Worm (Caenorhabditis elegans) whole organism, young adult: ENCODE measurements around the gene tiar-2.
"Not testable (repeated sequence)": the region's sequence is repeated elsewhere in the genome, so short reads cannot be mapped to it uniquely, and the experiment has no call there.

Experiments
- B0035.1 ChIP-seq: sonication (generic microtip); optimal IDR thresholded peaks from 2 replicates; lab custom pipeline; 2016; ENCODE audit warnings: missing genetic modification characterization, mild to moderate bottlenecking, missing compliant biosample characterization, missing genotype, missing genetic modification reagents
- B0336.3 ChIP-seq: fragments of 200-800 bp; sonication (Bioruptor generic); IDR thresholded peaks from 2 replicates; pipeline ENCODE4 v1.3.6; 2022; ENCODE audit warnings: missing genetic modification characterization, missing compliant biosample characterization
- C17E4.6 ChIP-seq: fragments of 200-800 bp; sonication (Bioruptor generic); IDR thresholded peaks from 2 replicates; pipeline ENCODE4 v1.3.6; 2022; ENCODE audit warnings: missing genetic modification reagents, missing genetic modification characterization, missing compliant biosample characterization
- D2030.7 ChIP-seq: fragments of 200-800 bp; sonication (Bioruptor generic); IDR thresholded peaks from 2 replicates; pipeline ENCODE4 v1.3.6; 2022; ENCODE audit warnings: missing genetic modification reagents, missing genetic modification characterization, missing compliant biosample characterization
- F33H1.4 ChIP-seq: fragments of 200-800 bp; sonication (Bioruptor generic); IDR thresholded peaks from 2 replicates; pipeline ENCODE4 v1.3.6; 2022; ENCODE audit warnings: missing genetic modification reagents, missing genetic modification characterization, missing compliant biosample characterization
- F37B4.10 ChIP-seq: fragments of 200-800 bp; sonication (Bioruptor generic); IDR thresholded peaks from 2 replicates; pipeline ENCODE4 v1.3.6; 2022; ENCODE audit warnings: missing genetic modification characterization, missing compliant biosample characterization
- F39B2.1 ChIP-seq: fragments of 200-800 bp; sonication (Bioruptor generic); IDR thresholded peaks from 2 replicates; pipeline ENCODE4 v1.3.6; 2022; ENCODE audit warnings: missing genetic modification reagents, missing genetic modification characterization, missing compliant biosample characterization
- F49E8.2 ChIP-seq: sonication (generic microtip); optimal IDR thresholded peaks from 3 replicates; lab custom pipeline; 2017; ENCODE audit warnings: missing genetic modification characterization, mild to moderate bottlenecking, missing compliant biosample characterization, antibody characterized with exemption, moderate library complexity; ENCODE audit not compliant: insufficient read depth
- F52B5.7 ChIP-seq: sonication (generic microtip); optimal IDR thresholded peaks from 2 replicates; lab custom pipeline; 2016; ENCODE audit warnings: mild to moderate bottlenecking, missing genetic modification characterization, missing compliant biosample characterization
- F57C9.4 ChIP-seq: sonication (generic microtip); optimal IDR thresholded peaks from 2 replicates; lab custom pipeline; 2017; ENCODE audit warnings: mild to moderate bottlenecking, missing genetic modification characterization, missing compliant biosample characterization
- Y53G8AR.9 ChIP-seq: fragments of 200-800 bp; sonication (Bioruptor generic); conservative IDR thresholded peaks from 2 replicates; pipeline ENCODE4 v1.3.6; 2022; ENCODE audit warnings: missing genetic modification reagents, missing genetic modification characterization, missing compliant biosample characterization
- Y79H2A.3 ChIP-seq: fragments of 200-800 bp; sonication (Bioruptor generic); conservative IDR thresholded peaks from 2 replicates; pipeline ENCODE4 v1.3.6; 2022; ENCODE audit warnings: missing genetic modification reagents, missing genetic modification characterization, missing compliant biosample characterization
- Y95B8A.8 ChIP-seq: fragments of 200-800 bp; sonication (Bioruptor generic); IDR thresholded peaks from 2 replicates; pipeline ENCODE4 v1.3.6; 2022; ENCODE audit warnings: missing genetic modification reagents, missing genetic modification characterization, missing compliant biosample characterization
- aptf-2 ChIP-seq: fragments of 200-800 bp; sonication (Bioruptor generic); conservative IDR thresholded peaks from 2 replicates; pipeline ENCODE4 v1.3.6; 2022; ENCODE audit warnings: missing genetic modification reagents, missing genetic modification characterization, missing compliant biosample characterization
- attf-3 ChIP-seq: fragments of 200-800 bp; sonication (Bioruptor generic); conservative IDR thresholded peaks from 2 replicates; pipeline ENCODE4 v1.3.6; 2022; ENCODE audit warnings: missing genetic modification reagents, missing genetic modification characterization, missing compliant biosample characterization
- cebp-1 ChIP-seq, 2 experiments: fragments of 200-800 bp in 1 of 2; sonication (Bioruptor generic) in 1 of 2; sonication (generic microtip) in 1 of 2; IDR thresholded peaks in 1 of 2; optimal IDR thresholded peaks in 1 of 2; 2 replicates each; pipeline versions ENCODE4 v1.3.6 to Lab custom; 2017 to 2022; ENCODE audit warnings: missing compliant biosample characterization in 2 of 2, missing genetic modification characterization in 2 of 2, mild to moderate bottlenecking in 1 of 2, missing genetic modification reagents in 1 of 2, moderate library complexity in 1 of 2
- ceh-100 ChIP-seq: fragments of 200-800 bp; sonication (Bioruptor generic); IDR thresholded peaks from 2 replicates; pipeline ENCODE4 v1.3.6; 2022; ENCODE audit warnings: missing genetic modification reagents, missing genetic modification characterization, missing compliant biosample characterization
- ceh-91 ChIP-seq: fragments of 200-800 bp; sonication (Bioruptor generic); IDR thresholded peaks from 2 replicates; pipeline ENCODE4 v1.3.6; 2022; ENCODE audit warnings: missing genetic modification reagents, missing genetic modification characterization, missing compliant biosample characterization
- chd-7 ChIP-seq: sonication (generic microtip); optimal IDR thresholded peaks from 2 replicates; lab custom pipeline; 2016; ENCODE audit warnings: mild to moderate bottlenecking, missing genetic modification characterization, moderate library complexity, missing compliant biosample characterization
- dox-1 ChIP-seq: fragments of 200-800 bp; sonication (Bioruptor generic); IDR thresholded peaks from 2 replicates; pipeline ENCODE4 v1.3.6; 2022; ENCODE audit warnings: missing genetic modification reagents, missing genetic modification characterization, missing compliant biosample characterization
- efl-1 ChIP-seq: fragments of 150-350 bp; optimal IDR thresholded peaks from 2 replicates; lab custom pipeline; 2014; ENCODE audit warnings: missing biosample characterization, missing genetic modification reagents, missing genetic modification characterization
- egrh-3 ChIP-seq: fragments of 200-800 bp; sonication (Bioruptor generic); IDR thresholded peaks from 2 replicates; pipeline ENCODE4 v1.3.6; 2022; ENCODE audit warnings: missing genetic modification reagents, missing genetic modification characterization, missing compliant biosample characterization
- ekl-4 ChIP-seq: fragments of 200-800 bp; sonication (Bioruptor generic); IDR thresholded peaks from 2 replicates; pipeline ENCODE4 v1.3.6; 2022; ENCODE audit warnings: missing genetic modification reagents, missing genetic modification characterization, missing compliant biosample characterization
- him-1 ChIP-seq: sonication (generic microtip); optimal IDR thresholded peaks from 2 replicates; lab custom pipeline; 2016; ENCODE audit warnings: missing genotype, missing genetic modification reagents, missing genetic modification characterization, missing compliant biosample characterization
- hmg-1.2 ChIP-seq: fragments of 200-800 bp; sonication (Bioruptor generic); IDR thresholded peaks from 2 replicates; pipeline ENCODE4 v1.3.6; 2022; ENCODE audit warnings: missing genetic modification reagents, missing genetic modification characterization, missing compliant biosample characterization
- hmg-20 ChIP-seq: fragments of 200-800 bp; sonication (Bioruptor generic); IDR thresholded peaks from 2 replicates; pipeline ENCODE4 v1.3.6; 2022; ENCODE audit warnings: missing genetic modification reagents, missing genetic modification characterization, missing compliant biosample characterization
- lag-1 ChIP-seq: fragments of 200-800 bp; sonication (Bioruptor generic); IDR thresholded peaks from 2 replicates; pipeline ENCODE4 v1.3.6; 2022; ENCODE audit warnings: missing genetic modification reagents, missing genetic modification characterization, missing compliant biosample characterization
- lin-26 ChIP-seq: fragments of 200-800 bp; sonication (Bioruptor generic); IDR thresholded peaks from 2 replicates; pipeline ENCODE4 v1.3.6; 2022; ENCODE audit warnings: missing genetic modification reagents, missing genetic modification characterization, missing compliant biosample characterization
- lin-40 ChIP-seq: sonication (generic microtip); optimal IDR thresholded peaks from 2 replicates; lab custom pipeline; 2016; ENCODE audit warnings: missing genetic modification characterization, mild to moderate bottlenecking, missing compliant biosample characterization, missing genotype, missing genetic modification reagents
- lin-54 ChIP-seq: fragments of 200-800 bp; sonication (Bioruptor generic); optimal IDR thresholded peaks from 2 replicates; lab custom pipeline; 2018; ENCODE audit warnings: mild to moderate bottlenecking, missing genetic modification characterization, missing compliant biosample characterization
- lir-1 ChIP-seq: fragments of 200-800 bp; sonication (Bioruptor generic); conservative IDR thresholded peaks from 2 replicates; pipeline ENCODE4 v1.3.6; 2022; ENCODE audit warnings: missing genetic modification reagents, missing genetic modification characterization, missing compliant biosample characterization
- lsl-1 ChIP-seq: fragments of 200-800 bp; sonication (Bioruptor generic); optimal IDR thresholded peaks from 2 replicates; lab custom pipeline; 2018; ENCODE audit warnings: mild to moderate bottlenecking, missing genetic modification characterization, moderate library complexity, missing compliant biosample characterization
- madf-3 ChIP-seq: fragments of 200-800 bp; sonication (Bioruptor generic); IDR thresholded peaks from 2 replicates; pipeline ENCODE4 v1.3.6; 2022; ENCODE audit warnings: missing genetic modification reagents, missing genetic modification characterization, missing compliant biosample characterization
- madf-6 ChIP-seq: fragments of 200-800 bp; sonication (Bioruptor generic); IDR thresholded peaks from 2 replicates; pipeline ENCODE4 v1.3.6; 2022; ENCODE audit warnings: missing genetic modification reagents, missing genetic modification characterization, missing compliant biosample characterization
- mcd-1 ChIP-seq: fragments of 200-800 bp; sonication (Bioruptor generic); IDR thresholded peaks from 2 replicates; pipeline ENCODE4 v1.3.6; 2022; ENCODE audit warnings: missing genetic modification reagents, missing genetic modification characterization, missing compliant biosample characterization
- pbrm-1 ChIP-seq: fragments of 200-800 bp; sonication (Bioruptor generic); IDR thresholded peaks from 2 replicates; pipeline ENCODE4 v1.3.6; 2022; ENCODE audit warnings: missing genetic modification reagents, missing genetic modification characterization, missing compliant biosample characterization
- snpc-1.1 ChIP-seq: sonication (generic microtip); optimal IDR thresholded peaks from 2 replicates; lab custom pipeline; 2017; ENCODE audit warnings: missing genetic modification characterization, mild to moderate bottlenecking, missing compliant biosample characterization, antibody characterized with exemption, moderate library complexity, missing genotype, missing genetic modification reagents; ENCODE audit not compliant: insufficient read depth
- snpc-3.4 ChIP-seq: sonication (generic microtip); optimal IDR thresholded peaks from 2 replicates; lab custom pipeline; 2017; ENCODE audit warnings: missing genetic modification characterization, mild to moderate bottlenecking, missing compliant biosample characterization, antibody characterized with exemption, moderate library complexity, missing genotype, missing genetic modification reagents
- snpc-4 ChIP-seq, 5 experiments: fragments of 150-350 bp in 1 of 5; sonication (generic microtip) in 4 of 5; optimal IDR thresholded peaks; 2 replicates each; lab custom pipeline; 2014 to 2018; ENCODE audit warnings: missing genetic modification characterization in 5 of 5, missing biosample characterization in 3 of 5, antibody characterized with exemption in 2 of 5, mild to moderate bottlenecking in 2 of 5, missing compliant biosample characterization in 2 of 5, missing genotype in 2 of 5, moderate library complexity in 2 of 5, missing genetic modification reagents in 1 of 5
- tbp1 ChIP-seq: fragments of 200-800 bp; sonication (Bioruptor generic); optimal IDR thresholded peaks from 2 replicates; lab custom pipeline; 2018; ENCODE audit warnings: mild to moderate bottlenecking, missing genetic modification characterization, missing compliant biosample characterization
- xnd-1 ChIP-seq: sonication (generic microtip); optimal IDR thresholded peaks from 2 replicates; lab custom pipeline; 2016; ENCODE audit warnings: missing genotype, missing genetic modification reagents, missing genetic modification characterization, missing compliant biosample characterization
- zfh-2 ChIP-seq: fragments of 200-800 bp; sonication (Bioruptor generic); conservative IDR thresholded peaks from 2 replicates; pipeline ENCODE4 v1.3.6; 2022; ENCODE audit warnings: missing genetic modification reagents, missing genetic modification characterization, missing compliant biosample characterization
- ztf-28 ChIP-seq: fragments of 200-800 bp; sonication (Bioruptor generic); IDR thresholded peaks from 2 replicates; pipeline ENCODE4 v1.3.6; 2022; ENCODE audit warnings: missing genetic modification reagents, missing genetic modification characterization, missing compliant biosample characterization

tiar-2 gene

ce11 chrII:12776379-12776778 lies 7.9 kb downstream of the tiar-2 start, which contains the start of gene Y46G5A.34:
Y46G5A.34 (plus strand) TSS chrII:12776679.
- no peak for TF ChIP-seq F52B5.7
- TF ChIP-seq efl-1 (GFP tag; lab: Kevin White, UChicago): no peak
- TF ChIP-seq B0035.1 (tag; lab: Kevin White, UChicago): no peak
- no peak for TF ChIP-seq F39B2.1
- no peak for TF ChIP-seq F37B4.10 (GFP tag; lab: Robert Waterston, UW)
- no peak for TF ChIP-seq F57C9.4
- TF ChIP-seq lir-1 (GFP tag; lab: Robert Waterston, UW): no peak
- TF ChIP-seq lin-40 (tag; lab: Kevin White, UChicago): no peak

- TF ChIP-seq Y53G8AR.9 (GFP tag; lab: Robert Waterston, UW): peak; percentile 74; the same call in 1 of the 2 replicates
- TF ChIP-seq B0336.3: 0 out of 2 replicates have a peak, but pooled peaks have one; percentile 23
- TF ChIP-seq lin-40 (tag; lab: Kevin White, UChicago): peak; percentile 34
- TF ChIP-seq D2030.7 (GFP tag; lab: Robert Waterston, UW): peak; percentile 94
- TF ChIP-seq Y79H2A.3: peak; percentile 50; the same call in 1 of the 2 replicates
- TF ChIP-seq ceh-100 (GFP tag; lab: Robert Waterston, UW): 0 out of 2 replicates have a peak, but pooled peaks have one; percentile 33
- TF ChIP-seq lin-54 (GFP tag; lab: Kevin White, UChicago): peak; percentile 60
- peak; percentile 84 for TF ChIP-seq madf-6 (GFP tag; lab: Robert Waterston, UW)
- TF ChIP-seq hmg-1.2 (GFP tag; lab: Robert Waterston, UW): peak; percentile 52; the same call in 1 of the 2 replicates
- TF ChIP-seq snpc-3.4 (tag; lab: Kevin White, UChicago): peak; percentile 80
- peak; percentile 64; the same call in 1 of the 2 replicates for TF ChIP-seq lir-1 (GFP tag; lab: Robert Waterston, UW)
- TF ChIP-seq him-1 (tag; lab: Kevin White, UChicago): peak; percentile 81
- TF ChIP-seq chd-7 (tag; lab: Kevin White, UChicago): peak; percentile 12
- peak; percentile 64 for TF ChIP-seq lsl-1 (GFP tag; lab: Kevin White, UChicago)
- not testable (repeated sequence) for TF ChIP-seq cebp-1 (GFP tag; IDR thresholded peaks at IDR 0.05; lab: Robert Waterston, UW)
- TF ChIP-seq cebp-1 (tag; optimal IDR thresholded peaks at IDR 0.05; lab: Kevin White, UChicago): peak; percentile 21
- peak; percentile 53; the same call in 1 of the 2 replicates for TF ChIP-seq hmg-20 (GFP tag; lab: Robert Waterston, UW)
- peak; percentile 91 for TF ChIP-seq mcd-1 (GFP tag; lab: Robert Waterston, UW)
- TF ChIP-seq xnd-1 (tag; lab: Kevin White, UChicago): peak; percentile 22
- peak; percentile 79 for TF ChIP-seq F49E8.2 (tag; lab: Kevin White, UChicago)
- peak; percentile 56; the same call in 1 of the 2 replicates for TF ChIP-seq Y95B8A.8 (GFP tag; lab: Robert Waterston, UW)
- TF ChIP-seq F33H1.4: peak; percentile 75
- TF ChIP-seq lag-1: 0 out of 2 replicates have a peak, but pooled peaks have one; percentile 41
- peak; percentile 77; the same call in 1 of the 2 replicates for TF ChIP-seq C17E4.6 (GFP tag; lab: Robert Waterston, UW)
- TF ChIP-seq snpc-1.1 (tag; lab: Kevin White, UChicago): peak; percentile 94
- TF ChIP-seq F39B2.1: 0 out of 2 replicates have a peak, but pooled peaks have one; percentile 45
- TF ChIP-seq aptf-2 (GFP tag; lab: Robert Waterston, UW): 0 out of 2 replicates have a peak, but pooled peaks have one; percentile 22
- peak; percentile 69 for TF ChIP-seq ceh-91 (GFP tag; lab: Robert Waterston, UW)
- peak; percentile 99 for TF ChIP-seq pbrm-1 (GFP tag; lab: Robert Waterston, UW)
- peak; percentile 87; the same call in 1 of the 2 replicates for TF ChIP-seq ztf-28 (GFP tag; lab: Robert Waterston, UW)
- peak; percentile 91 for TF ChIP-seq dox-1 (GFP tag; lab: Robert Waterston, UW)
- TF ChIP-seq ekl-4: peak; percentile 71; the same call in 1 of the 2 replicates
- peak; percentile 64; the same call in 1 of the 2 replicates for TF ChIP-seq attf-3 (GFP tag; lab: Robert Waterston, UW)
- TF ChIP-seq egrh-3: peak; percentile 98
- TF ChIP-seq lin-26 (GFP tag; lab: Robert Waterston, UW): peak; percentile 100
- TF ChIP-seq tbp1 (GFP tag; lab: Kevin White, UChicago): peak; percentile 78
- 0 out of 2 replicates have a peak, but pooled peaks have one; percentile 38 for TF ChIP-seq madf-3 (GFP tag; lab: Robert Waterston, UW)
- TF ChIP-seq zfh-2 (GFP tag; lab: Robert Waterston, UW): peak; percentile 94
- TF ChIP-seq snpc-4 (GFP tag; optimal IDR thresholded peaks at IDR 0.05; lab: Kevin White, UChicago): peak; percentile 94
- TF ChIP-seq snpc-4 (tag; optimal IDR thresholded peaks at IDR 0.05; lab: Kevin White, UChicago): peak; percentile 96 to 98 (median 97)
These were observed 9.9 kb downstream of the tiar-2 start for ce11 chrII:12778374-12778773.
